Fruit fly (Drosophila melanogaster) whole organism, prepupa: ENCODE data around the gene CycA.

Experiments used
- Blimp-1 ChIP-seq: fragments of 200-800 bp; sonication (Bioruptor generic); optimal IDR thresholded peaks from 3 replicates; lab custom pipeline; 2017; ENCODE audit warnings: missing biosample characterization, missing genetic modification characterization, mild to moderate bottlenecking, moderate library complexity, missing genetic modification reagents
- CG11294 ChIP-seq: fragments of 200-800 bp; sonication (Bioruptor generic); IDR thresholded peaks from 2 replicates; pipeline ENCODE4 v1.3.6; 2022; ENCODE audit warnings: missing biosample characterization, missing genetic modification characterization
- CG6792 ChIP-seq: fragments of 200-800 bp; sonication (Bioruptor generic); optimal IDR thresholded peaks from 3 replicates; lab custom pipeline; 2016; ENCODE audit warnings: missing biosample characterization, missing genetic modification characterization
- CG8119 ChIP-seq: fragments of 200-800 bp; sonication (Bioruptor generic); IDR thresholded peaks from 3 replicates; pipeline ENCODE4 v1.3.6; 2022; ENCODE audit warnings: missing biosample characterization, missing genetic modification characterization
- Ets21C ChIP-seq: fragments of 200-800 bp; sonication (Bioruptor generic); optimal IDR thresholded peaks from 3 replicates; lab custom pipeline; 2016; ENCODE audit warnings: missing biosample characterization, missing genetic modification characterization
- Lpt ChIP-seq: fragments of 200-800 bp; sonication (Bioruptor generic); optimal IDR thresholded peaks from 3 replicates; lab custom pipeline; 2016; ENCODE audit warnings: missing biosample characterization, missing genetic modification characterization
- OdsH ChIP-seq: fragments of 200-800 bp; sonication (Bioruptor generic); optimal IDR thresholded peaks from 3 replicates; lab custom pipeline; 2016; ENCODE audit warnings: missing biosample characterization, missing genetic modification characterization
- spab ChIP-seq: fragments of 200-800 bp; sonication (Bioruptor generic); optimal IDR thresholded peaks from 2 replicates; lab custom pipeline; 2017; ENCODE audit warnings: missing biosample characterization, mild to moderate bottlenecking, missing genetic modification characterization, missing genetic modification reagents
- ss ChIP-seq, 2 experiments: fragments of 200-800 bp; sonication (Bioruptor generic); optimal IDR thresholded peaks; 2 replicates in 1 of 2; 3 replicates in 1 of 2; lab custom pipeline; 2017 to 2018; ENCODE audit warnings: mild to moderate bottlenecking in 2 of 2, missing biosample characterization in 2 of 2, missing genetic modification characterization in 2 of 2, moderate library complexity in 1 of 2
- topi ChIP-seq: fragments of 200-800 bp; sonication (Bioruptor generic); optimal IDR thresholded peaks from 3 replicates; lab custom pipeline; 2016; ENCODE audit warnings: missing biosample characterization, missing genetic modification characterization

DNA sequence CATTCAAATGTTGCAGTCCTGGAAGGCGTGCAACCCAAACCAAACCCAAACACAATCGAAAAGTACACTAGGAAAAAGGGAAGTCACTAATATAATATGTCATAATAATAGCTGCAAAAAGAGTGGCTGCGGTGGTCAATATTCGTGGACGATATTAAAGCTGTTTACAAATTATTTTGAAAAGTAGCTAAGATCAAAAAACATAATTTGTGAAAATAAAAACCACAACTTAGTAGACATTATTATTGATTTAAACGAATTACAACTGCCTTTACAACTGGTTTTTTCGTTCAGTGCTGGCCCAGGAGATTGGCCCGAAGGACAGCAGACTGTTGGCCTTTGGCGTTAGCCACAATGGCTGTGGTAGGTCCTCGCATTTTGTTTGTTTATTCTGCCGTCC is 25.4 kb upstream of the CycA start:
- TF ChIP-seq CG6792 (GFP tag; lab: Kevin White, UChicago) (no peak), Blimp-1 (GFP tag; lab: Kevin White, UChicago) (no peak), CG11294 (no peak), Ets21C (GFP tag; lab: Kevin White, UChicago) (no peak), ss (GFP tag; optimal IDR thresholded peaks at IDR 0.05; lab: Kevin White, UChicago) (no peak), CG8119 (GFP tag; lab: Robert Waterston, UW) (no peak), Lpt (GFP tag; lab: Kevin White, UChicago) (no peak), OdsH (no peak), spab (GFP tag; lab: Kevin White, UChicago) (no peak), topi (GFP tag; lab: Kevin White, UChicago) (no peak)
